Fruit fly (Drosophila melanogaster) whole organism, prepupa: ENCODE data around the gene CG14314.

Experiments used
- Blimp-1 ChIP-seq: fragments of 200-800 bp; sonication (Bioruptor generic); optimal IDR thresholded peaks from 3 replicates; lab custom pipeline; 2017; ENCODE audit warnings: missing biosample characterization, missing genetic modification characterization, mild to moderate bottlenecking, moderate library complexity, missing genetic modification reagents
- CG10669 ChIP-seq: fragments of 200-800 bp; sonication (Bioruptor generic); optimal IDR thresholded peaks from 3 replicates; lab custom pipeline; 2018; ENCODE audit warnings: missing biosample characterization, mild to moderate bottlenecking, missing genetic modification characterization, moderate library complexity
- CG8319 ChIP-seq: fragments of 200-800 bp; sonication (Bioruptor generic); optimal IDR thresholded peaks from 3 replicates; lab custom pipeline; 2016; ENCODE audit warnings: missing biosample characterization, missing genetic modification characterization
- Hr39 ChIP-seq: fragments of 200-800 bp; sonication (Bioruptor generic); optimal IDR thresholded peaks from 2 replicates; lab custom pipeline; 2016; ENCODE audit warnings: missing biosample characterization, missing genetic modification characterization
- OdsH ChIP-seq: fragments of 200-800 bp; sonication (Bioruptor generic); optimal IDR thresholded peaks from 3 replicates; lab custom pipeline; 2016; ENCODE audit warnings: missing biosample characterization, missing genetic modification characterization
- Sox102F ChIP-seq: fragments of 200-800 bp; sonication (Bioruptor generic); optimal IDR thresholded peaks from 2 replicates; lab custom pipeline; 2016; ENCODE audit warnings: missing biosample characterization, mild to moderate bottlenecking, missing genetic modification characterization
- Sox14 ChIP-seq: fragments of 200-800 bp; sonication (Bioruptor generic); optimal IDR thresholded peaks from 3 replicates; lab custom pipeline; 2016; ENCODE audit warnings: missing biosample characterization, missing genetic modification characterization
- fd59A ChIP-seq: fragments of 200-800 bp; sonication (Bioruptor generic); optimal IDR thresholded peaks from 2 replicates; lab custom pipeline; 2017; ENCODE audit warnings: missing biosample characterization, mild to moderate bottlenecking, missing genetic modification characterization, missing genetic modification reagents
- ss ChIP-seq, 2 experiments: fragments of 200-800 bp; sonication (Bioruptor generic); optimal IDR thresholded peaks; 2 replicates in 1 of 2; 3 replicates in 1 of 2; lab custom pipeline; 2017 to 2018; ENCODE audit warnings: mild to moderate bottlenecking in 2 of 2, missing biosample characterization in 2 of 2, missing genetic modification characterization in 2 of 2, moderate library complexity in 1 of 2

DNA sequence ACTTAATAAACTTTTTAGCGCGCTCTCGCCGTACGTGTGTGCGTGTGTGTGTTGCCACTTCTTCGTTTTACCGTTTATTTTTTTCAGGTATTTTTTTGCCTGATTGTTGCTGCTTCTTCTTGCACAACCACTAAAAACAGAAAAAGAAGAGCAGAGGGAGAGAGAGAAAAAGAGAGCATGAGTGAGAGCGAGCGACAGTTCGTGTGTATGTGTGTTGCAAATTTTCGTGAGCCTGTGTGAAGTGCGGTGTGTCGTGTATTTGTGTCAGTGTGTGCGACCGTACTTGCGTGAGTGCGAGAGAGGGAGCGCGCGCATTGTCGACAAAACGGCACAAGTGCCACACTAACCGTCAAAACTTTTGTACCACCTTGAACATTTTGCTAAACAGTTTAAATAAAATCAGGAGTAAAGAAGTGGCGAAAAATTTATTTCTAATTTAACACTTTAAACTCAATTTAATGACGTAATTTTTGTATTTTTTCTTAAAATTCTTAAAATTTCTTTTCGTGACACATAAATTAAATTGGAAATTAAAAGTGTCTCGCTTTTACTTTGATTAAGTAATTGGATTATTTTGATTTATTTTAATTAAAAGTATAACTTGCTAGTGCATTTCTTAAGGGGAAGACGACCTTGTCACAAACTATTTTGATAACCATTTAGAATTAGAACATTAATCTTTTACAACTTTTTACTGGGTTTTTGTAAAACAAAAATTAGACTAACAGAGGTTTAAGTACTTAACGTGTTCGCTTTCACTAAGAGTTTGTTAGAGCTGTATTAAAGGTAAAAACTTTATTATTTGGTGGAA lies 18.7 kb upstream of the CG14314 start:
- TF ChIP-seq ss (GFP tag; optimal IDR thresholded peaks at IDR 0.05; lab: Kevin White, UChicago), result peak; percentile 95 to 96
- peak; percentile 11 for TF ChIP-seq Blimp-1 (GFP tag; lab: Kevin White, UChicago)
- peak; percentile 65 for TF ChIP-seq CG10669 (GFP tag; lab: Kevin White, UChicago)
- peak; percentile 59 for TF ChIP-seq Sox14 (GFP tag; lab: Kevin White, UChicago)
- TF ChIP-seq CG8319 (GFP tag; lab: Kevin White, UChicago), result no peak
- peak; percentile 58 for TF ChIP-seq OdsH (GFP tag; lab: Kevin White, UChicago)
- TF ChIP-seq Hr39, result peak; percentile 45
- peak; percentile 34 for TF ChIP-seq fd59A (GFP tag; lab: Kevin White, UChicago)
- TF ChIP-seq Sox102F (GFP tag; lab: Kevin White, UChicago), result peak; percentile 50
